Worm (Caenorhabditis elegans) whole organism, L4 larva: ENCODE results near the gene alkb-8.

Experiments used
- F26F4.8 ChIP-seq: fragments of 200-800 bp; sonication (Bioruptor generic); conservative IDR thresholded peaks from 2 replicates; pipeline ENCODE4 v1.3.6; 2022; ENCODE audit warnings: missing genetic modification characterization, missing compliant biosample characterization
- F37D6.2 ChIP-seq: sonication (generic microtip); optimal IDR thresholded peaks from 2 replicates; lab custom pipeline; 2016; ENCODE audit warnings: mild to moderate bottlenecking, missing genetic modification characterization, missing compliant biosample characterization
- F49E8.2 ChIP-seq: sonication (generic microtip); optimal IDR thresholded peaks from 2 replicates; lab custom pipeline; 2016; ENCODE audit warnings: missing compliant biosample characterization, mild to moderate bottlenecking, missing genetic modification characterization, borderline replicate concordance
- T26A8.4 ChIP-seq: fragments of 200-800 bp; sonication (Bioruptor generic); IDR thresholded peaks from 2 replicates; pipeline ENCODE4 v1.3.6; 2022; ENCODE audit warnings: missing genetic modification characterization, missing compliant biosample characterization
- aha-1 ChIP-seq: fragments of 150-350 bp; peaks from one replicate; lab custom pipeline; 2014; ENCODE audit warnings: missing biosample characterization, missing genetic modification characterization
- arid-1 ChIP-seq: fragments of 200-800 bp; sonication (Bioruptor generic); conservative IDR thresholded peaks from 2 replicates; pipeline ENCODE4 v1.3.6; 2022; ENCODE audit warnings: missing genetic modification reagents, missing genetic modification characterization, missing compliant biosample characterization
- ceh-28 ChIP-seq: fragments of 150-350 bp; optimal IDR thresholded peaks from 2 replicates; lab custom pipeline; 2014; ENCODE audit warnings: missing biosample characterization, missing genetic modification reagents, missing genetic modification characterization
- ceh-82 ChIP-seq: sonication (generic microtip); optimal IDR thresholded peaks from 2 replicates; lab custom pipeline; 2017; ENCODE audit warnings: missing biosample characterization, missing genetic modification characterization
- daf-16 ChIP-seq, 3 experiments: sonication (generic microtip); optimal IDR thresholded peaks; 2 replicates each; lab custom pipeline; 2016 to 2017; ENCODE audit warnings: missing genetic modification characterization in 3 of 3, missing genetic modification reagents in 3 of 3, mild to moderate bottlenecking in 2 of 3, missing compliant biosample characterization in 2 of 3, missing biosample characterization in 1 of 3, moderate library complexity in 1 of 3
- daf-19 ChIP-seq: fragments of 200-800 bp; sonication (Bioruptor generic); conservative IDR thresholded peaks from 2 replicates; pipeline ENCODE4 v1.3.6; 2022; ENCODE audit warnings: missing genetic modification characterization, missing compliant biosample characterization
- dmd-6 ChIP-seq: fragments of 200-800 bp; sonication (Bioruptor generic); IDR thresholded peaks from 2 replicates; pipeline ENCODE4 v1.3.6; 2022; ENCODE audit warnings: missing genetic modification reagents, missing genetic modification characterization, missing compliant biosample characterization
- dpl-1 ChIP-seq: fragments of 150-350 bp; optimal IDR thresholded peaks from 2 replicates; lab custom pipeline; 2014; ENCODE audit warnings: missing biosample characterization, missing genetic modification reagents, missing genetic modification characterization
- duxl-1 ChIP-seq: sonication (generic microtip); optimal IDR thresholded peaks from 2 replicates; lab custom pipeline; 2016; ENCODE audit warnings: mild to moderate bottlenecking, missing genetic modification characterization, moderate library complexity, missing compliant biosample characterization; ENCODE audit not compliant: poor library complexity
- dve-1 ChIP-seq: sonication (generic microtip); optimal IDR thresholded peaks from 2 replicates; lab custom pipeline; 2017; ENCODE audit warnings: antibody characterized with exemption, mild to moderate bottlenecking, missing genetic modification characterization, missing compliant biosample characterization; ENCODE audit not compliant: insufficient read depth
- egl-27 ChIP-seq: sonication (generic microtip); optimal IDR thresholded peaks from 3 replicates; lab custom pipeline; 2017; ENCODE audit warnings: missing biosample characterization, missing genetic modification reagents, missing genetic modification characterization
- egl-43 ChIP-seq: fragments of 200-800 bp; sonication (Bioruptor generic); IDR thresholded peaks from 2 replicates; pipeline ENCODE4 v1.3.6; 2022; ENCODE audit warnings: missing genetic modification reagents, missing genetic modification characterization, missing compliant biosample characterization
- fos-1 ChIP-seq: fragments of 150-350 bp; optimal IDR thresholded peaks from 2 replicates; lab custom pipeline; 2014; ENCODE audit warnings: missing biosample characterization, missing genetic modification characterization
- hif-1 ChIP-seq, 2 experiments: sonication (generic microtip); optimal IDR thresholded peaks; 2 replicates each; lab custom pipeline; 2016 to 2017; ENCODE audit warnings: missing compliant biosample characterization in 2 of 2, missing genetic modification characterization in 2 of 2, missing genetic modification reagents in 2 of 2, missing genotype in 2 of 2, mild to moderate bottlenecking in 1 of 2
- hlh-11 ChIP-seq: fragments of 200-800 bp; sonication (Bioruptor generic); optimal IDR thresholded peaks from 2 replicates; lab custom pipeline; 2018; ENCODE audit warnings: mild to moderate bottlenecking, missing genetic modification characterization, missing compliant biosample characterization
- hlh-30 ChIP-seq: sonication (generic microtip); optimal IDR thresholded peaks from 2 replicates; lab custom pipeline; 2017; ENCODE audit warnings: antibody characterized with exemption, mild to moderate bottlenecking, missing genetic modification characterization, missing compliant biosample characterization; ENCODE audit not compliant: insufficient read depth
- hmg-1.1 ChIP-seq: fragments of 200-800 bp; sonication (Bioruptor generic); IDR thresholded peaks from 2 replicates; pipeline ENCODE4 v1.3.6; 2022; ENCODE audit warnings: missing genetic modification reagents, missing genetic modification characterization, missing compliant biosample characterization
- lin-13 ChIP-seq: fragments of 150-350 bp; optimal IDR thresholded peaks from 2 replicates; lab custom pipeline; 2014; ENCODE audit warnings: missing biosample characterization, missing genetic modification reagents, missing genetic modification characterization
- lin-29 ChIP-seq: fragments of 200-800 bp; sonication (Bioruptor generic); IDR thresholded peaks from 2 replicates; pipeline ENCODE4 v1.3.6; 2022; ENCODE audit warnings: missing genetic modification reagents, missing genetic modification characterization, missing compliant biosample characterization
- lin-38 ChIP-seq: fragments of 200-800 bp; sonication (Bioruptor generic); IDR thresholded peaks from 2 replicates; pipeline ENCODE4 v1.3.6; 2022; ENCODE audit warnings: missing genetic modification reagents, missing genetic modification characterization, missing compliant biosample characterization
- lir-3 ChIP-seq: sonication (generic microtip); optimal IDR thresholded peaks from 2 replicates; lab custom pipeline; 2016; ENCODE audit warnings: mild to moderate bottlenecking, missing genetic modification characterization, missing compliant biosample characterization
- lsy-2 ChIP-seq, 2 experiments: fragments of 150-350 bp in 1 of 2; sonication (generic microtip) in 1 of 2; optimal IDR thresholded peaks; 2 replicates each; lab custom pipeline; 2014 to 2017; ENCODE audit warnings: missing biosample characterization in 2 of 2, missing genetic modification characterization in 2 of 2
- mep-1 ChIP-seq: fragments of 150-350 bp; sonication (generic microtip); optimal IDR thresholded peaks from 3 replicates; lab custom pipeline; 2014; ENCODE audit warnings: missing biosample characterization, missing genetic modification characterization
- mes-2 ChIP-seq: sonication (generic microtip); optimal IDR thresholded peaks from 2 replicates; lab custom pipeline; 2016; ENCODE audit warnings: missing genotype, mild to moderate bottlenecking, missing genetic modification characterization, missing compliant biosample characterization; ENCODE audit not compliant: poor library complexity, severe bottlenecking
- mxl-3 ChIP-seq: fragments of 200-800 bp; sonication (Bioruptor generic); optimal IDR thresholded peaks from 2 replicates; lab custom pipeline; 2018; ENCODE audit warnings: mild to moderate bottlenecking, missing genetic modification characterization, missing compliant biosample characterization
- nhr-10 ChIP-seq: fragments of 150-350 bp; optimal IDR thresholded peaks from 2 replicates; lab custom pipeline; 2014; ENCODE audit warnings: missing biosample characterization, missing genetic modification characterization
- nhr-28 ChIP-seq: fragments of 150-350 bp; optimal IDR thresholded peaks from 2 replicates; lab custom pipeline; 2014; ENCODE audit warnings: missing biosample characterization, missing genetic modification characterization
- nhr-6 ChIP-seq: fragments of 150-350 bp; optimal IDR thresholded peaks from 2 replicates; lab custom pipeline; 2014; ENCODE audit warnings: missing biosample characterization, missing genetic modification characterization
- php-3 ChIP-seq: fragments of 200-800 bp; sonication (Bioruptor generic); IDR thresholded peaks from 2 replicates; pipeline ENCODE4 v1.3.6; 2022; ENCODE audit warnings: missing genetic modification reagents, missing genetic modification characterization, missing compliant biosample characterization
- set-16 ChIP-seq: fragments of 200-800 bp; sonication (Bioruptor generic); IDR thresholded peaks from 2 replicates; pipeline ENCODE4 v1.3.6; 2022; ENCODE audit warnings: missing genetic modification reagents, missing genetic modification characterization, missing compliant biosample characterization
- unc-130 ChIP-seq: sonication (generic microtip); optimal IDR thresholded peaks from 2 replicates; lab custom pipeline; 2016; ENCODE audit warnings: missing genetic modification reagents, missing genetic modification characterization, missing compliant biosample characterization
- unc-62 ChIP-seq, 3 experiments: fragments of 150-350 bp in 1 of 3; sonication (generic microtip); optimal IDR thresholded peaks in 2 of 3; peaks in 1 of 3; 1 replicate in 1 of 3; 2 replicates in 2 of 3; lab custom pipeline; 2014 to 2017; ENCODE audit warnings: missing biosample characterization in 3 of 3, missing genetic modification characterization in 3 of 3, missing genetic modification reagents in 3 of 3, missing genotype in 1 of 3
- vab-7 ChIP-seq: fragments of 200-800 bp; sonication (Bioruptor generic); IDR thresholded peaks from 2 replicates; pipeline ENCODE4 v1.3.6; 2022; ENCODE audit warnings: missing genetic modification reagents, missing genetic modification characterization, missing compliant biosample characterization
- zfp-2 ChIP-seq: sonication (generic microtip); optimal IDR thresholded peaks from 2 replicates; lab custom pipeline; 2016; ENCODE audit warnings: mild to moderate bottlenecking, missing genetic modification characterization, missing compliant biosample characterization
- zfp-3 ChIP-seq: fragments of 200-800 bp; sonication (Bioruptor generic); conservative IDR thresholded peaks from 2 replicates; pipeline ENCODE4 v1.3.6; 2022; ENCODE audit warnings: missing genetic modification reagents, missing genetic modification characterization, missing compliant biosample characterization
- zip-2 ChIP-seq: fragments of 150-350 bp; optimal IDR thresholded peaks from 2 replicates; lab custom pipeline; 2014; ENCODE audit warnings: missing biosample characterization, missing genetic modification characterization

Gene alkb-8

DNA sequence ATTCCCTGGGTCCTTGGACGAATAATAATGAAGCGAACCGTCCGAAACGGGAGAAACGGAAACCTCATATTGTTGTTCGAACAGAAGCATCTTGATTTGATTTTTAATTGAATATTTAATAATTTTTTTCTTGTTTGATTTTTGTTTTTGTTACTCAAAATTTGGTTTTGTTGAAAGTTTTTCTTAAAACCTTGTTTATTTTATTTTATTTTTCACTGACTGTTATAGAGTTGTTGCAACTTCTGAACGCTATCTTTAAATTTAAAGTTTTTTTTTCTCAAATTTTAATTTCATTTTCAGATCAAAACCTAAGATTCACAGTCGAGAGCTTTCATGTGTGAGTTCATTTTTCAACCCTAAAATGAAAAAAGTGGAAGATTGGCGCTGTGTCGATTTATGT, at the start of gene alkb-8:
Gene alkb-8 (plus strand): TSS at position 301 of the 400 bp plus-strand sequence.
- TF ChIP-seq lin-29 (GFP tag; lab: Robert Waterston, UW) (no peak), egl-43 (GFP tag; lab: Robert Waterston, UW) (no peak), fos-1 (tag; lab: Kevin White, UChicago) (no peak), mxl-3 (GFP tag; lab: Kevin White, UChicago) (no peak), duxl-1 (no peak), vab-7 (GFP tag; lab: Robert Waterston, UW) (no peak), egl-27 (no peak), F37D6.2 (tag; lab: Kevin White, UChicago) (no peak), F49E8.2 (no peak), lir-3 (tag; lab: Kevin White, UChicago) (no peak), aha-1 (tag; lab: Kevin White, UChicago) (no peak), lin-38 (GFP tag; lab: Robert Waterston, UW) (no peak), zfp-3 (no peak), zfp-2 (tag; lab: Kevin White, UChicago) (no peak), ceh-28 (no peak), unc-130 (GFP tag; lab: Kevin White, UChicago) (no peak), set-16 (GFP tag; lab: Robert Waterston, UW) (no peak), daf-16 (GFP tag; optimal IDR thresholded peaks at IDR 0.05; lab: Kevin White, UChicago) (no peak), daf-16 (tag; optimal IDR thresholded peaks at IDR 0.05; lab: Kevin White, UChicago) (no peak), hmg-1.1 (GFP tag; lab: Robert Waterston, UW) (no peak), F26F4.8 (GFP tag; lab: Robert Waterston, UW) (no peak)

DNA sequence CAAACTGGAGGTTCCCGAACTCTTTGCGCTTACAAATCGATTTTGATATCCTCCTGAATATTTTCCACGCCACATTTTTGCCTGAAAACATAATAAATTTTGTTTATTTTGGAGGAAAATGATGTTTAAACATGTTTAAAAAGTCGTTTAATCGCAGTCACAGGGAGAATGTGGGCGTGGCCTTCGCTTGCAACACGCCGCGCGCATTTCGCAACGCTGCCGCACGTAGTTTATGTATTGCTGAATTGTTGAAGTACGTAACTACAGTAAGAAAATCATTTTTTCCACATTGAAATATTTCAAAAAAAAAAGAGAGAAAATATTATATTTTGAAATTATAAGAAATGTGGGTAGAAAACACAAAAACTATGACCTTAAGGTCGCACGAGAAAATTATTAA, 44.9 kb upstream of the alkb-8 start, which contains the start of gene C46F11.4:
Gene C46F11.4 (minus strand): TSS at position 81 of the 400 bp plus-strand sequence.
- TF ChIP-seq hlh-11 (tag; lab: Kevin White, UChicago) (no peak), T26A8.4 (GFP tag; lab: Robert Waterston, UW) (no peak), dve-1 (tag; lab: Kevin White, UChicago) (peak; percentile 40), lin-13 (GFP tag; lab: Kevin White, UChicago) (peak; percentile 45), lin-38 (GFP tag; lab: Robert Waterston, UW) (peak; percentile 48), lsy-2 (tag; optimal IDR thresholded peaks at IDR 0.05; lab: Kevin White, UChicago) (peak; percentile 5 to 67), nhr-28 (tag; lab: Kevin White, UChicago) (peak; percentile 92), unc-130 (GFP tag; lab: Kevin White, UChicago) (peak; percentile 14), dpl-1 (GFP tag; lab: Kevin White, UChicago) (peak; percentile 43), hlh-30 (tag; lab: Kevin White, UChicago) (peak; percentile 67), duxl-1 (peak; percentile 62), daf-19 (GFP tag; lab: Robert Waterston, UW) (0 out of 2 replicates have a peak, but pooled peaks have one; percentile 71), nhr-6 (tag; lab: Kevin White, UChicago) (peak; percentile 15), arid-1 (peak; percentile 36; the same call in 1 of the 2 replicates), zip-2 (tag; lab: Kevin White, UChicago) (no peak), mep-1 (tag; lab: Kevin White, UChicago) (peak; percentile 66), hif-1 (tag; optimal IDR thresholded peaks at IDR 0.05; lab: Kevin White, UChicago) (no peak), mes-2 (peak; percentile 87), aha-1 (tag; lab: Kevin White, UChicago) (peak; percentile 49), hmg-1.1 (GFP tag; lab: Robert Waterston, UW) (peak; percentile 50; the same call in 1 of the 2 replicates)

DNA sequence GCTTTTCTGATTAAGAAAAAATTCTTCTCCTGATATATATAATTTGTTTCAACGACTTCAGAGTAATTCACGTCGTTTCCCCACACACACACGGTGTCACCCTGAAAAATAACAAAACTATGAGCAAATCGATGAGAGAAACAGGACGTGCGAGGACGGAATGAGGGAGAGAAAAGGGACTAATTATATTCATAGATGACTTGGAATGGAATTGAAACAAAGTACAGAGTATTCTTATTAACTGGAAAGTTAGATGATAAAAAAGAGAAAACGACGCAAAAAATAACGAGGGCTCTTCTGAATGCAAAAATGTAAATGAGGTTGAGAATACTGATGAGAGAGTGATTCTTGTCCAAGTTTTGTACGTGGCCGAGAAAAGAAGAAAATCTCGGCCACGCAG, 38.8 kb upstream of the alkb-8 start, which contains the start of gene C46F11.6:
Gene C46F11.6 (minus strand): TSS at position 101 of the 400 bp plus-strand sequence.
- TF ChIP-seq ceh-82 (tag; lab: Kevin White, UChicago) (no peak), dmd-6 (GFP tag; lab: Robert Waterston, UW) (no peak), mes-2 (no peak), unc-62 (GFP tag; optimal IDR thresholded peaks at IDR 0.05 in 1 of 2; lab: Kevin White, UChicago) (peak in 1 of 2 experiments; percentile 58), unc-62 (tag; optimal IDR thresholded peaks at IDR 0.05; lab: Kevin White, UChicago) (no peak), hmg-1.1 (GFP tag; lab: Robert Waterston, UW) (no peak), nhr-10 (tag; lab: Kevin White, UChicago) (no peak), php-3 (GFP tag; lab: Robert Waterston, UW) (no peak)
